Worm (Caenorhabditis elegans) whole organism, young adult: Measurements from ENCODE around the gene zer-1.

Experiments used
- B0019.2 ChIP-seq: fragments of 200-800 bp; sonication (Bioruptor generic); conservative IDR thresholded peaks from 2 replicates; pipeline ENCODE4 v1.3.6; 2022; ENCODE audit warnings: missing genetic modification reagents, missing genetic modification characterization, missing compliant biosample characterization
- D2030.7 ChIP-seq: fragments of 200-800 bp; sonication (Bioruptor generic); IDR thresholded peaks from 2 replicates; pipeline ENCODE4 v1.3.6; 2022; ENCODE audit warnings: missing genetic modification reagents, missing genetic modification characterization, missing compliant biosample characterization
- F23B12.7 ChIP-seq: sonication (generic microtip); optimal IDR thresholded peaks from 2 replicates; lab custom pipeline; 2017; ENCODE audit warnings: missing genetic modification characterization, mild to moderate bottlenecking, missing compliant biosample characterization, antibody characterized with exemption, moderate library complexity; ENCODE audit not compliant: insufficient read depth
- F33H1.4 ChIP-seq: fragments of 200-800 bp; sonication (Bioruptor generic); IDR thresholded peaks from 2 replicates; pipeline ENCODE4 v1.3.6; 2022; ENCODE audit warnings: missing genetic modification reagents, missing genetic modification characterization, missing compliant biosample characterization
- F37B4.10 ChIP-seq: fragments of 200-800 bp; sonication (Bioruptor generic); IDR thresholded peaks from 2 replicates; pipeline ENCODE4 v1.3.6; 2022; ENCODE audit warnings: missing genetic modification characterization, missing compliant biosample characterization
- F39B2.1 ChIP-seq: fragments of 200-800 bp; sonication (Bioruptor generic); IDR thresholded peaks from 2 replicates; pipeline ENCODE4 v1.3.6; 2022; ENCODE audit warnings: missing genetic modification reagents, missing genetic modification characterization, missing compliant biosample characterization
- F49E8.2 ChIP-seq: sonication (generic microtip); optimal IDR thresholded peaks from 3 replicates; lab custom pipeline; 2017; ENCODE audit warnings: missing genetic modification characterization, mild to moderate bottlenecking, missing compliant biosample characterization, antibody characterized with exemption, moderate library complexity; ENCODE audit not compliant: insufficient read depth
- F55B11.4 ChIP-seq: sonication (generic microtip); optimal IDR thresholded peaks from 2 replicates; lab custom pipeline; 2016; ENCODE audit warnings: missing compliant biosample characterization, missing genetic modification characterization, borderline replicate concordance; ENCODE audit not compliant: insufficient read depth
- F57C9.4 ChIP-seq: sonication (generic microtip); optimal IDR thresholded peaks from 2 replicates; lab custom pipeline; 2017; ENCODE audit warnings: mild to moderate bottlenecking, missing genetic modification characterization, missing compliant biosample characterization
- K11D2.4 ChIP-seq: fragments of 200-800 bp; sonication (Bioruptor generic); IDR thresholded peaks from 2 replicates; pipeline ENCODE4 v1.3.6; 2022; ENCODE audit warnings: missing genetic modification reagents, missing genetic modification characterization, missing compliant biosample characterization
- Y53G8AR.9 ChIP-seq: fragments of 200-800 bp; sonication (Bioruptor generic); conservative IDR thresholded peaks from 2 replicates; pipeline ENCODE4 v1.3.6; 2022; ENCODE audit warnings: missing genetic modification reagents, missing genetic modification characterization, missing compliant biosample characterization
- attf-3 ChIP-seq: fragments of 200-800 bp; sonication (Bioruptor generic); conservative IDR thresholded peaks from 2 replicates; pipeline ENCODE4 v1.3.6; 2022; ENCODE audit warnings: missing genetic modification reagents, missing genetic modification characterization, missing compliant biosample characterization
- attf-6 ChIP-seq: fragments of 200-800 bp; sonication (Bioruptor generic); IDR thresholded peaks from 2 replicates; pipeline ENCODE4 v1.3.6; 2022; ENCODE audit warnings: missing genetic modification reagents, missing genetic modification characterization, missing compliant biosample characterization
- dox-1 ChIP-seq: fragments of 200-800 bp; sonication (Bioruptor generic); IDR thresholded peaks from 2 replicates; pipeline ENCODE4 v1.3.6; 2022; ENCODE audit warnings: missing genetic modification reagents, missing genetic modification characterization, missing compliant biosample characterization
- egl-44 ChIP-seq: fragments of 200-800 bp; sonication (Bioruptor generic); IDR thresholded peaks from 2 replicates; pipeline ENCODE4 v1.3.6; 2022; ENCODE audit warnings: missing genetic modification reagents, missing genetic modification characterization, missing compliant biosample characterization
- hlh-12 ChIP-seq: sonication (generic microtip); optimal IDR thresholded peaks from 2 replicates; lab custom pipeline; 2016; ENCODE audit warnings: missing genetic modification characterization, missing compliant biosample characterization
- hmg-1.2 ChIP-seq: fragments of 200-800 bp; sonication (Bioruptor generic); IDR thresholded peaks from 2 replicates; pipeline ENCODE4 v1.3.6; 2022; ENCODE audit warnings: missing genetic modification reagents, missing genetic modification characterization, missing compliant biosample characterization
- hsf-1 ChIP-seq: fragments of 200-800 bp; sonication (Bioruptor generic); IDR thresholded peaks from 2 replicates; pipeline ENCODE4 v1.3.6; 2022; ENCODE audit warnings: missing genetic modification reagents, missing genetic modification characterization, missing compliant biosample characterization
- lin-26 ChIP-seq: fragments of 200-800 bp; sonication (Bioruptor generic); IDR thresholded peaks from 2 replicates; pipeline ENCODE4 v1.3.6; 2022; ENCODE audit warnings: missing genetic modification reagents, missing genetic modification characterization, missing compliant biosample characterization
- lir-1 ChIP-seq: fragments of 200-800 bp; sonication (Bioruptor generic); conservative IDR thresholded peaks from 2 replicates; pipeline ENCODE4 v1.3.6; 2022; ENCODE audit warnings: missing genetic modification reagents, missing genetic modification characterization, missing compliant biosample characterization
- lsl-1 ChIP-seq: fragments of 200-800 bp; sonication (Bioruptor generic); optimal IDR thresholded peaks from 2 replicates; lab custom pipeline; 2018; ENCODE audit warnings: mild to moderate bottlenecking, missing genetic modification characterization, moderate library complexity, missing compliant biosample characterization
- nfyb-1 ChIP-seq: fragments of 200-800 bp; sonication (Bioruptor generic); IDR thresholded peaks from 2 replicates; pipeline ENCODE4 v1.3.6; 2022; ENCODE audit warnings: missing genetic modification reagents, missing genetic modification characterization, missing compliant biosample characterization
- pbrm-1 ChIP-seq: fragments of 200-800 bp; sonication (Bioruptor generic); IDR thresholded peaks from 2 replicates; pipeline ENCODE4 v1.3.6; 2022; ENCODE audit warnings: missing genetic modification reagents, missing genetic modification characterization, missing compliant biosample characterization
- pha-4 ChIP-seq: fragments of 150-350 bp; sonication (generic microtip); optimal IDR thresholded peaks from 2 replicates; lab custom pipeline; 2014; ENCODE audit warnings: missing biosample characterization, missing genetic modification reagents, missing genetic modification characterization
- snpc-1.1 ChIP-seq: sonication (generic microtip); optimal IDR thresholded peaks from 2 replicates; lab custom pipeline; 2017; ENCODE audit warnings: missing genetic modification characterization, mild to moderate bottlenecking, missing compliant biosample characterization, antibody characterized with exemption, moderate library complexity, missing genotype, missing genetic modification reagents; ENCODE audit not compliant: insufficient read depth
- snpc-3.4 ChIP-seq: sonication (generic microtip); optimal IDR thresholded peaks from 2 replicates; lab custom pipeline; 2017; ENCODE audit warnings: missing genetic modification characterization, mild to moderate bottlenecking, missing compliant biosample characterization, antibody characterized with exemption, moderate library complexity, missing genotype, missing genetic modification reagents
- snpc-4 ChIP-seq, 5 experiments: fragments of 150-350 bp in 1 of 5; sonication (generic microtip) in 4 of 5; optimal IDR thresholded peaks; 2 replicates each; lab custom pipeline; 2014 to 2018; ENCODE audit warnings: missing genetic modification characterization in 5 of 5, missing biosample characterization in 3 of 5, antibody characterized with exemption in 2 of 5, mild to moderate bottlenecking in 2 of 5, missing compliant biosample characterization in 2 of 5, missing genotype in 2 of 5, moderate library complexity in 2 of 5, missing genetic modification reagents in 1 of 5
- tbp1 ChIP-seq: fragments of 200-800 bp; sonication (Bioruptor generic); optimal IDR thresholded peaks from 2 replicates; lab custom pipeline; 2018; ENCODE audit warnings: mild to moderate bottlenecking, missing genetic modification characterization, missing compliant biosample characterization
- unc-130 ChIP-seq: sonication (generic microtip); optimal IDR thresholded peaks from 2 replicates; lab custom pipeline; 2016; ENCODE audit warnings: missing genetic modification reagents, missing genetic modification characterization, missing compliant biosample characterization
- xnd-1 ChIP-seq: sonication (generic microtip); optimal IDR thresholded peaks from 2 replicates; lab custom pipeline; 2016; ENCODE audit warnings: missing genotype, missing genetic modification reagents, missing genetic modification characterization, missing compliant biosample characterization
- ztf-26 ChIP-seq: sonication (generic microtip); optimal IDR thresholded peaks from 2 replicates; lab custom pipeline; 2017; ENCODE audit warnings: missing genetic modification characterization, missing compliant biosample characterization
- ztf-28 ChIP-seq: fragments of 200-800 bp; sonication (Bioruptor generic); IDR thresholded peaks from 2 replicates; pipeline ENCODE4 v1.3.6; 2022; ENCODE audit warnings: missing genetic modification reagents, missing genetic modification characterization, missing compliant biosample characterization
- ztf-3 ChIP-seq: fragments of 200-800 bp; sonication (Bioruptor generic); optimal IDR thresholded peaks from 2 replicates; lab custom pipeline; 2018; ENCODE audit warnings: mild to moderate bottlenecking, missing genetic modification characterization, missing compliant biosample characterization

The zer-1 gene

ce11 chrIII:926216-926615 is 39.6 kb upstream of the zer-1 start, which contains the start of gene pef-1:
Gene pef-1 (minus strand): TSS chrIII:926316.
- TF ChIP-seq unc-130 (GFP tag; lab: Kevin White, UChicago) (no peak), F49E8.2 (tag; lab: Kevin White, UChicago) (no peak), K11D2.4 (no peak), pbrm-1 (no peak), F37B4.10 (no peak), nfyb-1 (GFP tag; lab: Robert Waterston, UW) (no peak), hsf-1 (no peak)
- TF ChIP-seq, all 124 proteins: peak for 0

ce11 chrIII:919322-919721 is 32.7 kb upstream of the zer-1 start, which contains the start of gene F23H11.7:
Gene F23H11.7 (minus strand): TSS chrIII:919422.
- no peak for TF ChIP-seq lsl-1
- TF ChIP-seq dox-1 = no peak
- TF ChIP-seq hlh-12 (tag; lab: Kevin White, UChicago) = no peak
- no peak for TF ChIP-seq F57C9.4 (tag; lab: Kevin White, UChicago)
- TF ChIP-seq tbp1 = no peak
- no peak for TF ChIP-seq ztf-26 (tag; lab: Kevin White, UChicago)
- TF ChIP-seq pha-4 (tag; lab: Kevin White, UChicago) = no peak
- no peak for TF ChIP-seq egl-44
- TF ChIP-seq unc-130 (GFP tag; lab: Kevin White, UChicago) = no peak
- TF ChIP-seq B0019.2 = no peak
- no peak for TF ChIP-seq Y53G8AR.9 (GFP tag; lab: Robert Waterston, UW)
- no peak for TF ChIP-seq ztf-3 (GFP tag; lab: Kevin White, UChicago)
- no peak for TF ChIP-seq lir-1
- TF ChIP-seq F55B11.4 (tag; lab: Kevin White, UChicago) = no peak
- no peak for TF ChIP-seq xnd-1 (tag; lab: Kevin White, UChicago)
- no peak for TF ChIP-seq snpc-3.4 (tag; lab: Kevin White, UChicago)
- TF ChIP-seq, all 124 proteins: peak for 0

ce11 chrIII:916897-917296 is 30.3 kb upstream of the zer-1 start, which contains the start of gene idpp-13:
Gene idpp-13 (minus strand): TSS chrIII:916997.
- no peak for TF ChIP-seq ztf-28 (GFP tag; lab: Robert Waterston, UW)
- no peak for TF ChIP-seq F39B2.1 (GFP tag; lab: Robert Waterston, UW)
- TF ChIP-seq lin-26 (GFP tag; lab: Robert Waterston, UW) = no peak
- TF ChIP-seq snpc-1.1 = no peak

ce11 chrIII:912778-913177 is 26.2 kb upstream of the zer-1 start:
- TF ChIP-seq snpc-4 (GFP tag; optimal IDR thresholded peaks at IDR 0.05; lab: Kevin White, UChicago) (peak; percentile 30), snpc-4 (tag; optimal IDR thresholded peaks at IDR 0.05; lab: Kevin White, UChicago) (peak in 1 of 4 experiments; percentile 90), hmg-1.2 (GFP tag; lab: Robert Waterston, UW) (peak; percentile 31; the same call in 1 of the 2 replicates), pbrm-1 (0 out of 2 replicates have a peak, but pooled peaks have one; percentile 19), snpc-1.1 (peak; percentile 64), attf-6 (GFP tag; lab: Robert Waterston, UW) (peak; percentile 65; the same call in 1 of the 2 replicates)

ce11 chrIII:910540-911311 is 24.1 kb upstream of the zer-1 start, which contains the start of the genes F23H11.5 and bra-2:
Gene F23H11.5 (minus strand): TSS chrIII:910590.
Gene bra-2 (plus strand): TSS chrIII:911261.
- TF ChIP-seq attf-3 (GFP tag; lab: Robert Waterston, UW) (peak; percentile 92), attf-6 (GFP tag; lab: Robert Waterston, UW) (no peak), F23B12.7 (tag; lab: Kevin White, UChicago) (peak; percentile 4), D2030.7 (GFP tag; lab: Robert Waterston, UW) (no peak), F33H1.4 (GFP tag; lab: Robert Waterston, UW) (no peak)
